Worm (Caenorhabditis elegans): ENCODE data around the gene R151.8.

ce11 chrIII:7180613-7181012 lies 49.0 kb downstream of the R151.8 start, which contains the start of gene ndab-2:
- TF ChIP-seq sdz-12 (GFP tag; optimal IDR thresholded peaks at IDR 0.05): no peak
- no peak for TF ChIP-seq mdl-1 (tag; optimal IDR thresholded peaks at IDR 0.05)
- TF ChIP-seq ztf-11 (tag; optimal IDR thresholded peaks at IDR 0.05): no peak
- TF ChIP-seq ceh-82 (tag; optimal IDR thresholded peaks at IDR 0.05): no peak

Data from whole organism, L4 larva.